Worm (Caenorhabditis elegans): Measurements from ENCODE around the gene C44C10.5.

C44C10.5 gene

ce11 chrX:11647165-11647564 lies 43.2 kb upstream of the C44C10.5 start, which contains the start of gene T04F8.8:
Gene T04F8.8 (plus strand): TSS chrX:11647465.
- TF ChIP-seq ceh-16 (tag; optimal IDR thresholded peaks at IDR 0.05) (no peak), ceh-9 (tag; optimal IDR thresholded peaks at IDR 0.05) (no peak), nhr-23 (tag; optimal IDR thresholded peaks at IDR 0.05) (peak; percentile 19), nfya-1 (tag; optimal IDR thresholded peaks at IDR 0.05; ENCODE audit: insufficient read depth) (no peak)

ce11 chrX:11650751-11651150 lies 39.6 kb upstream of the C44C10.5 start, which contains the start of gene cutl-11:
Gene cutl-11 (minus strand): TSS chrX:11650851.
- TF ChIP-seq eor-1 (tag; optimal IDR thresholded peaks at IDR 0.05) (no peak), mdl-1 (tag; optimal IDR thresholded peaks at IDR 0.05) (no peak), elt-1 (tag; optimal IDR thresholded peaks at IDR 0.05) (no peak), ceh-82 (tag; optimal IDR thresholded peaks at IDR 0.05) (no peak), mml-1 (tag; optimal IDR thresholded peaks at IDR 0.05) (no peak), hmg-11 (tag; optimal IDR thresholded peaks at IDR 0.05) (no peak), sea-2 (GFP tag; optimal IDR thresholded peaks at IDR 0.05) (no peak), ceh-28 (tag; optimal IDR thresholded peaks at IDR 0.05) (no peak), lin-39 (tag; optimal IDR thresholded peaks at IDR 0.05) (no peak), zag-1 (tag; optimal IDR thresholded peaks at IDR 0.05) (no peak), ztf-11 (tag; optimal IDR thresholded peaks at IDR 0.05) (no peak), daf-12 (tag; optimal IDR thresholded peaks at IDR 0.05) (no peak), R02D3.7 (tag; optimal IDR thresholded peaks at IDR 0.05) (no peak)

ce11 chrX:11656519-11657006 lies 33.8 kb upstream of the C44C10.5 start, which contains the start of gene T04F8.2:
Gene T04F8.2 (minus strand): TSS chrX:11656569.
- TF ChIP-seq snpc-4 (tag; optimal IDR thresholded peaks at IDR 0.05): peak; percentile 58
- TF ChIP-seq hmg-11 (tag; optimal IDR thresholded peaks at IDR 0.05): peak; percentile 59
- peak; percentile 68 for TF ChIP-seq nfya-1 (tag; optimal IDR thresholded peaks at IDR 0.05; ENCODE audit: insufficient read depth)
- TF ChIP-seq mml-1 (tag; optimal IDR thresholded peaks at IDR 0.05): no peak
- TF ChIP-seq nhr-77 (tag; optimal IDR thresholded peaks at IDR 0.05): no peak
- no peak for TF ChIP-seq nhr-28 (tag; optimal IDR thresholded peaks at IDR 0.05)
- TF ChIP-seq nhr-23 (tag; optimal IDR thresholded peaks at IDR 0.05): peak; percentile 56
- no peak for TF ChIP-seq tbx-2 (tag; optimal IDR thresholded peaks at IDR 0.05)
- peak; percentile 50 for TF ChIP-seq lin-15B (tag; optimal IDR thresholded peaks at IDR 0.05)
- peak; percentile 50 for TF ChIP-seq elt-2 (tag; optimal IDR thresholded peaks at IDR 0.05)
- TF ChIP-seq lin-39 (tag; optimal IDR thresholded peaks at IDR 0.05): peak; percentile 69
- peak; percentile 28 for TF ChIP-seq jun-1 (tag; optimal IDR thresholded peaks at IDR 0.05)
- TF ChIP-seq ceh-28 (tag; optimal IDR thresholded peaks at IDR 0.05): peak; percentile 49
- no peak for TF ChIP-seq fkh-2 (tag; optimal IDR thresholded peaks at IDR 0.05)
- TF ChIP-seq pha-4 (tag; optimal IDR thresholded peaks at IDR 0.05): peak; percentile 86
- TF ChIP-seq nhr-43 (tag; optimal IDR thresholded peaks at IDR 0.05; ENCODE audit: poor library complexity, severe bottlenecking): peak; percentile 21
- peak; percentile 42 for TF ChIP-seq pqm-1 (tag; optimal IDR thresholded peaks at IDR 0.05)
- TF ChIP-seq ceh-82 (tag; optimal IDR thresholded peaks at IDR 0.05): no peak
- peak; percentile 64 for TF ChIP-seq egl-5 (tag; optimal IDR thresholded peaks at IDR 0.05)
- no peak for TF ChIP-seq nhr-237 (tag; optimal IDR thresholded peaks at IDR 0.05)
- TF ChIP-seq eor-1 (tag; optimal IDR thresholded peaks at IDR 0.05): no peak
- peak; percentile 58 for TF ChIP-seq skn-1 (tag; optimal IDR thresholded peaks at IDR 0.05)
- peak; percentile 63 for TF ChIP-seq nhr-25 (tag; optimal IDR thresholded peaks at IDR 0.05)

- TF ChIP-seq lin-39 (tag; optimal IDR thresholded peaks at IDR 0.05) (no peak), lsy-12 (tag; optimal IDR thresholded peaks at IDR 0.05) (no peak), ama-1 (optimal IDR thresholded peaks at IDR 0.05) (no peak)
These were observed 32.0 kb upstream of the C44C10.5 start, which contains the start of gene T04F8.3 for ce11 chrX:11658331-11658730. Gene T04F8.3 (plus strand): TSS chrX:11658631.

ce11 chrX:11661625-11662024 lies 28.7 kb upstream of the C44C10.5 start, which contains the start of gene sfxn-1.5:
Gene sfxn-1.5 (minus strand): TSS chrX:11661660.
- no peak for TF ChIP-seq eor-1 (tag; optimal IDR thresholded peaks at IDR 0.05)
- no peak for TF ChIP-seq R02D3.7 (tag; optimal IDR thresholded peaks at IDR 0.05)
- TF ChIP-seq pqm-1 (tag; optimal IDR thresholded peaks at IDR 0.05): peak; percentile 98
- peak; percentile 68 for TF ChIP-seq jun-1 (tag; optimal IDR thresholded peaks at IDR 0.05)
- TF ChIP-seq mml-1 (tag; optimal IDR thresholded peaks at IDR 0.05): no peak
- TF ChIP-seq ztf-11 (tag; optimal IDR thresholded peaks at IDR 0.05): no peak
- peak; percentile 99 for TF ChIP-seq elt-2 (tag; optimal IDR thresholded peaks at IDR 0.05)
- TF ChIP-seq elt-3 (tag; optimal IDR thresholded peaks at IDR 0.05): peak in 1 of 3 experiments; percentile 38
- TF ChIP-seq elt-1 (tag; optimal IDR thresholded peaks at IDR 0.05): no peak
- TF ChIP-seq fos-1 (tag; optimal IDR thresholded peaks at IDR 0.05): no peak
- peak; percentile 66 for TF ChIP-seq pha-4 (tag; optimal IDR thresholded peaks at IDR 0.05)
- peak; percentile 69 for TF ChIP-seq mdl-1 (tag; optimal IDR thresholded peaks at IDR 0.05)
- TF ChIP-seq fkh-2 (tag; optimal IDR thresholded peaks at IDR 0.05): no peak

Data from whole organism, L3 larva.